Worm (Caenorhabditis elegans): ENCODE results near the gene F55B11.4.

- TF ChIP-seq ama-1 (optimal IDR thresholded peaks at IDR 0.05), result no peak
- TF ChIP-seq nhr-129 (tag; optimal IDR thresholded peaks at IDR 0.05), result no peak
- TF ChIP-seq zag-1 (tag; optimal IDR thresholded peaks at IDR 0.05), result no peak
- no peak for TF ChIP-seq sma-3 (GFP tag; optimal IDR thresholded peaks at IDR 0.05)
- TF ChIP-seq nhr-237 (tag; optimal IDR thresholded peaks at IDR 0.05), result no peak
- no peak for TF ChIP-seq unc-62 (GFP tag; optimal IDR thresholded peaks at IDR 0.05)
- no peak for TF ChIP-seq ztf-11 (tag; optimal IDR thresholded peaks at IDR 0.05)
- no peak for TF ChIP-seq F13H6.1 (tag; optimal IDR thresholded peaks at IDR 0.05)
Measured at ce11 chrIV:14435902-14436301, 5.2 kb upstream of the F55B11.4 start.

Measured in whole organism, L2 larva.